Worm (Caenorhabditis elegans): ENCODE results near the gene fbxc-28.

The fbxc-28 gene

ce11 chrII:911680-912079 lies 11.9 kb upstream of the fbxc-28 start, which contains the start of gene fbxc-31:
TSS of gene fbxc-31 (plus strand) at chrII:911980.
- no peak for TF ChIP-seq egl-27 (tag; optimal IDR thresholded peaks at IDR 0.05)
- no peak for TF ChIP-seq efl-1 (optimal IDR thresholded peaks at IDR 0.05)
- peak in 1 of 2 experiments; percentile 15 for TF ChIP-seq efl-1 (GFP tag; optimal IDR thresholded peaks at IDR 0.05 in 1 of 2)

ce11 chrII:913222-913722 lies 10.3 kb upstream of the fbxc-28 start, which contains the start of gene fbxc-33:
TSS of gene fbxc-33 (plus strand) at chrII:913672.
- TF ChIP-seq zag-1 (tag; optimal IDR thresholded peaks at IDR 0.05): no peak
- no peak for TF ChIP-seq hlh-17 (GFP tag; optimal IDR thresholded peaks at IDR 0.05; ENCODE audit: borderline replicate concordance)
- TF ChIP-seq dpl-1 (GFP tag; optimal IDR thresholded peaks at IDR 0.05): peak in 2 of 3 experiments; percentile 27 to 62
- peak; percentile 57 for TF ChIP-seq lin-14 (GFP tag; optimal IDR thresholded peaks at IDR 0.05)
- peak; percentile 30 for TF ChIP-seq F16B12.6 (tag; optimal IDR thresholded peaks at IDR 0.05)
- peak; percentile 26 for TF ChIP-seq swsn-7 (tag; optimal IDR thresholded peaks at IDR 0.05)
- no peak for TF ChIP-seq hpl-2 (GFP tag; optimal IDR thresholded peaks at IDR 0.05)
- TF ChIP-seq ceh-88 (GFP tag; IDR thresholded peaks at IDR 0.05): no peak
- no peak for TF ChIP-seq zip-4 (GFP tag; optimal IDR thresholded peaks at IDR 0.05)
- no peak for TF ChIP-seq ztf-11 (tag; optimal IDR thresholded peaks at IDR 0.05)
- no peak for TF ChIP-seq ztf-4 (tag; optimal IDR thresholded peaks at IDR 0.05)
- peak; percentile 29 for TF ChIP-seq C16A3.4 (tag; optimal IDR thresholded peaks at IDR 0.05)
- TF ChIP-seq tbx-2 (tag; optimal IDR thresholded peaks at IDR 0.05): no peak
- peak; percentile 0 for TF ChIP-seq nhr-85 (tag)
- peak; percentile 34 for TF ChIP-seq rnt-1 (tag; optimal IDR thresholded peaks at IDR 0.05)
- no peak for TF ChIP-seq unc-62 (GFP tag; optimal IDR thresholded peaks at IDR 0.05)
- no peak for TF ChIP-seq jun-1 (tag; optimal IDR thresholded peaks at IDR 0.05)
- TF ChIP-seq snpc-4 (tag; optimal IDR thresholded peaks at IDR 0.05): peak; percentile 13
- no peak for TF ChIP-seq nhr-84 (tag; optimal IDR thresholded peaks at IDR 0.05)
- TF ChIP-seq blmp-1 (tag; optimal IDR thresholded peaks at IDR 0.05): no peak
- peak in 1 of 3 experiments; percentile 31 for TF ChIP-seq ceh-82 (tag; optimal IDR thresholded peaks at IDR 0.05)
- TF ChIP-seq mep-1 (tag; optimal IDR thresholded peaks at IDR 0.05): no peak
- no peak for TF ChIP-seq nhr-90 (tag; optimal IDR thresholded peaks at IDR 0.05; ENCODE audit: poor library complexity)
- TF ChIP-seq vab-15 (tag; optimal IDR thresholded peaks at IDR 0.05): no peak
- TF ChIP-seq skn-1 (tag; optimal IDR thresholded peaks at IDR 0.05): peak; percentile 38
- TF ChIP-seq lsy-2 (tag; optimal IDR thresholded peaks at IDR 0.05): peak; percentile 31 to 66
- TF ChIP-seq aly-2 (tag; optimal IDR thresholded peaks at IDR 0.05): no peak
- peak; percentile 41 for TF ChIP-seq elt-2 (tag; optimal IDR thresholded peaks at IDR 0.05)
- peak; percentile 4 for TF ChIP-seq nhr-20 (tag; optimal IDR thresholded peaks at IDR 0.05)
- TF ChIP-seq nhr-71 (tag; optimal IDR thresholded peaks at IDR 0.05): no peak
- no peak for TF ChIP-seq egl-27 (tag; optimal IDR thresholded peaks at IDR 0.05)
- TF ChIP-seq nhr-28 (tag; optimal IDR thresholded peaks at IDR 0.05): no peak
- no peak for TF ChIP-seq ama-1 (optimal IDR thresholded peaks at IDR 0.05)
- peak; percentile 63 to 64 for TF ChIP-seq efl-1 (optimal IDR thresholded peaks at IDR 0.05)
- peak; percentile 58 to 92 for TF ChIP-seq efl-1 (GFP tag; optimal IDR thresholded peaks at IDR 0.05 in 1 of 2)
- TF ChIP-seq lin-15B (tag; optimal IDR thresholded peaks at IDR 0.05): peak; percentile 62
- TF ChIP-seq tlp-1 (tag; optimal IDR thresholded peaks at IDR 0.05): no peak
- no peak for TF ChIP-seq lin-13 (GFP tag; optimal IDR thresholded peaks at IDR 0.05)
- no peak for TF ChIP-seq fkh-4 (tag; optimal IDR thresholded peaks at IDR 0.05; ENCODE audit: borderline replicate concordance)
- TF ChIP-seq ces-1 (GFP tag; optimal IDR thresholded peaks at IDR 0.05): no peak
- peak; percentile 23 to 43 for TF ChIP-seq lin-35 (GFP tag; optimal IDR thresholded peaks at IDR 0.05)
- no peak for TF ChIP-seq pax-3 (tag; optimal IDR thresholded peaks at IDR 0.05)
- no peak for TF ChIP-seq fkh-10 (GFP tag; optimal IDR thresholded peaks at IDR 0.05)
- no peak for TF ChIP-seq mdl-1 (tag; optimal IDR thresholded peaks at IDR 0.05)
- TF ChIP-seq ceh-8 (GFP tag; optimal IDR thresholded peaks at IDR 0.05): no peak

Measured in whole organism, L1 larva.